Fruit fly (Drosophila melanogaster) S2 (cell line): ENCODE measurements around the gene Prosbeta4.

ENCODE experiments used
- CG8478 ChIP-seq: fragments of >200 bp; optimal IDR thresholded peaks from 2 replicates; lab custom pipeline; 2018
- CTCF ChIP-seq, 2 experiments: fragments of >200 bp; optimal IDR thresholded peaks; 2 replicates each; lab custom pipeline; 2018

DNA sequence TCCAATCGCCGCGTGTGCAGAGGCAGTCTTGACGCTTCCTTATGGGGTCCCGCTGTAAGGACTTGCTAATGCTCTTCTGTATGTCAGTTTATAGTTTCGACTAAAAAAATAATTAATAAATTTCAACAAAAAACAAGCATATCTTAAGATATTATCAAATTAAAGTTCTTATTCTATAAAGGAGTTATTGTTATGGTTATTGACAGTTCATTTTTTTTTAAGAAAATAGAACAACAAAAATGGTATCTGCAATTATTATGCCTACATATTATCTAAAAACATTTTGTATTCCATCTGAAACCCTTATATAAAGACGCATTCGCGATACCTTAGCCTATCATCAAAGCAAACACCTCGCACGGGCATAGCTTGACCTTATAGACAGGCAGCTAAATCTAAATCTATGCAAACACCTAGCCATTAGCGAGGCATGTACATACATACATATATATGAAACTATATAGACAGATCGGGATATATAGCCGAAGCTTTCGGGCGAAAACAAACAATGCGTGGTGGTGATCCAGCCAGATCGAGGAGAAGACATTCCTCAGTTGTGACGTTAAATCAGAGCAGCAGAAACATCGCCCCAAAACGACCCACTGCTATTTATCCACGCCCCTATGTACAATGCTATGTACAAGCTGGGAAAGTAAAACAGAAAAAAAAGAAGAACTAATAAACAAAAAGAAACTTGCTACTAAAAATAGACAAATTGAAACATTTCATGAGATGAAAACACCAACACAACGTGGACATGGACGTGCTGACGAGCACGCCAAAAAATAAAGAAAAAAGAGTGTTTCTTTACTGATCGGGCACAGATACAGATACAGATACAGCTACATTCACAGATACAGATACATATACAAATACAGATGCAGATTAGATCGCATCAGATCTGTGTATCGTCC is 28.8 kb upstream of the Prosbeta4 start, which contains the start of gene ppk17:
- no peak for TF ChIP-seq CG8478 (lab: Kevin White, UChicago)
- TF ChIP-seq CTCF (optimal IDR thresholded peaks at IDR 0.05; lab: Kevin White, UChicago), result no peak
